Fruit fly (Drosophila melanogaster) whole organism, embryonic: Measurements from ENCODE around the gene CG17068.

ENCODE experiments used
- Bteb2 ChIP-seq: fragments of 200-800 bp; sonication (Bioruptor generic); optimal IDR thresholded peaks from 2 replicates; lab custom pipeline; 2016; ENCODE audit warnings: missing biosample characterization, missing genetic modification characterization
- CG12299 ChIP-seq: fragments of 200-800 bp; sonication (Bioruptor generic); optimal IDR thresholded peaks from 2 replicates; lab custom pipeline; 2018; ENCODE audit warnings: missing biosample characterization, mild to moderate bottlenecking, missing genetic modification characterization
- CG16779 ChIP-seq: fragments of 200-800 bp; sonication (Bioruptor generic); IDR thresholded peaks from 2 replicates; pipeline ENCODE4 v1.3.6; 2022; ENCODE audit warnings: missing biosample characterization, missing genetic modification characterization
- CG30403 ChIP-seq: fragments of 200-800 bp; sonication (Bioruptor generic); optimal IDR thresholded peaks from 3 replicates; lab custom pipeline; 2016; ENCODE audit warnings: missing biosample characterization, missing genetic modification characterization
- CG3065 ChIP-seq: fragments of 200-800 bp; sonication (Bioruptor generic); optimal IDR thresholded peaks from 2 replicates; lab custom pipeline; 2016; ENCODE audit warnings: missing biosample characterization, missing genetic modification characterization
- CG31365 ChIP-seq: fragments of 200-800 bp; sonication (Bioruptor generic); optimal IDR thresholded peaks from 2 replicates; lab custom pipeline; 2018; ENCODE audit warnings: missing biosample characterization, mild to moderate bottlenecking, missing genetic modification characterization
- CG3407 ChIP-seq: fragments of 200-800 bp; sonication (Bioruptor generic); optimal IDR thresholded peaks from 2 replicates; lab custom pipeline; 2018; ENCODE audit warnings: missing biosample characterization, mild to moderate bottlenecking, missing genetic modification characterization
- CG34224 ChIP-seq: fragments of 200-800 bp; sonication (Bioruptor generic); IDR thresholded peaks from 3 replicates; pipeline ENCODE4 v1.3.6; 2022; ENCODE audit warnings: missing biosample characterization, missing genetic modification characterization; ENCODE audit not compliant: partially characterized antibody
- CG34422 ChIP-seq: fragments of 200-800 bp; sonication (Bioruptor generic); IDR thresholded peaks from 3 replicates; pipeline ENCODE4 v1.3.6; 2022; ENCODE audit warnings: missing biosample characterization, missing genetic modification characterization
- CG4820 ChIP-seq: fragments of 200-800 bp; sonication (Bioruptor generic); optimal IDR thresholded peaks from 3 replicates; lab custom pipeline; 2016; ENCODE audit warnings: missing biosample characterization, missing genetic modification characterization
- CG6813 ChIP-seq: fragments of 200-800 bp; sonication (Bioruptor generic); optimal IDR thresholded peaks from 2 replicates; lab custom pipeline; 2017; ENCODE audit warnings: missing biosample characterization, missing genetic modification characterization, mild to moderate bottlenecking, moderate library complexity, missing genetic modification reagents
- CG8290 ChIP-seq, 3 experiments: fragments of 200-800 bp; sonication (Bioruptor generic); optimal IDR thresholded peaks; 2 replicates each; lab custom pipeline; 2016 to 2019; ENCODE audit warnings: missing biosample characterization in 3 of 3, missing genetic modification characterization in 3 of 3, mild to moderate bottlenecking in 2 of 3, moderate library complexity in 1 of 3
- CG8478 ChIP-seq: fragments of >200 bp; optimal IDR thresholded peaks from 2 replicates; lab custom pipeline; 2018
- Dfd ChIP-seq, 2 experiments: fragments of >200 bp; optimal IDR thresholded peaks; 2 replicates each; lab custom pipeline; 2017; ENCODE audit warnings: missing biosample characterization in 2 of 2, missing genetic modification characterization in 2 of 2
- Dip2 ChIP-seq: fragments of 200-800 bp; sonication (Bioruptor generic); IDR thresholded peaks from 2 replicates; pipeline ENCODE4 v1.3.6; 2022; ENCODE audit warnings: missing biosample characterization, missing genetic modification characterization
- Dref ChIP-seq: fragments of 200-800 bp; sonication (Bioruptor generic); IDR thresholded peaks from 2 replicates; pipeline ENCODE4 v1.3.6; 2022; ENCODE audit warnings: missing biosample characterization, missing genetic modification characterization
- Hr78 ChIP-seq, 2 experiments: fragments of 200-800 bp in 1 of 2; fragments of >200 bp in 1 of 2; sonication (Bioruptor generic) in 1 of 2; optimal IDR thresholded peaks; 2 replicates each; lab custom pipeline; 2017 to 2019; ENCODE audit warnings: missing biosample characterization in 2 of 2, missing genetic modification characterization in 2 of 2, mild to moderate bottlenecking in 1 of 2, moderate library complexity in 1 of 2
- MESR4 ChIP-seq: fragments of 200-800 bp; sonication (Bioruptor generic); optimal IDR thresholded peaks from 2 replicates; lab custom pipeline; 2018; ENCODE audit warnings: missing biosample characterization, mild to moderate bottlenecking, missing genetic modification characterization, moderate library complexity
- NC2β ChIP-seq: fragments of 200-800 bp; sonication (Bioruptor generic); optimal IDR thresholded peaks from 2 replicates; lab custom pipeline; 2016; ENCODE audit warnings: missing biosample characterization, missing genetic modification characterization
- abd-A ChIP-seq: fragments of 200-800 bp; sonication (Bioruptor generic); optimal IDR thresholded peaks from 3 replicates; lab custom pipeline; 2019; ENCODE audit warnings: missing biosample characterization, mild to moderate bottlenecking, missing genetic modification characterization, moderate library complexity
- bbx ChIP-seq: fragments of 200-800 bp; sonication (Bioruptor generic); IDR thresholded peaks from 2 replicates; pipeline ENCODE4 v1.3.6; 2022; ENCODE audit warnings: missing biosample characterization, missing genetic modification characterization; ENCODE audit not compliant: partially characterized antibody
- cg ChIP-seq: fragments of 200-800 bp; sonication (Bioruptor generic); optimal IDR thresholded peaks from 3 replicates; lab custom pipeline; 2019; ENCODE audit warnings: missing biosample characterization, mild to moderate bottlenecking, missing genetic modification characterization, moderate library complexity
- chinmo ChIP-seq: fragments of 200-800 bp; sonication (Bioruptor generic); IDR thresholded peaks from 4 replicates; pipeline ENCODE4 v1.3.6; 2022; ENCODE audit warnings: missing biosample characterization, missing genetic modification characterization; ENCODE audit not compliant: partially characterized antibody
- chn ChIP-seq: fragments of 200-800 bp; sonication (Bioruptor generic); optimal IDR thresholded peaks from 2 replicates; lab custom pipeline; 2016; ENCODE audit warnings: missing biosample characterization, missing genetic modification characterization
- crc ChIP-seq: fragments of 200-800 bp; sonication (Bioruptor generic); optimal IDR thresholded peaks from 2 replicates; lab custom pipeline; 2016; ENCODE audit warnings: missing biosample characterization, missing genetic modification characterization
- crol ChIP-seq: fragments of 200-800 bp; sonication (Bioruptor generic); IDR thresholded peaks from 2 replicates; pipeline ENCODE4 v1.3.6; 2022; ENCODE audit warnings: missing biosample characterization, missing genetic modification characterization
- crp ChIP-seq, 2 experiments: fragments of 200-800 bp; sonication (Bioruptor generic); optimal IDR thresholded peaks; 2 replicates in 1 of 2; 3 replicates in 1 of 2; lab custom pipeline; 2017; ENCODE audit warnings: missing biosample characterization in 2 of 2, missing genetic modification characterization in 2 of 2, mild to moderate bottlenecking in 1 of 2, moderate library complexity in 1 of 2
- gfzf ChIP-seq: fragments of 200-800 bp; sonication (Bioruptor generic); optimal IDR thresholded peaks from 2 replicates; lab custom pipeline; 2016; ENCODE audit warnings: missing biosample characterization, mild to moderate bottlenecking, missing genetic modification characterization, moderate library complexity
- kay ChIP-seq: fragments of 200-800 bp; sonication (Bioruptor generic); optimal IDR thresholded peaks from 2 replicates; lab custom pipeline; 2016; ENCODE audit warnings: missing biosample characterization, missing genetic modification characterization
- klu ChIP-seq: fragments of 200-800 bp; sonication (Bioruptor generic); IDR thresholded peaks from 2 replicates; pipeline ENCODE4 v1.3.6; 2022; ENCODE audit warnings: missing biosample characterization, missing genetic modification characterization
- lbe ChIP-seq: fragments of 200-800 bp; sonication (Bioruptor generic); optimal IDR thresholded peaks from 2 replicates; lab custom pipeline; 2016; ENCODE audit warnings: missing biosample characterization, mild to moderate bottlenecking, missing genetic modification characterization
- nau ChIP-seq: fragments of 200-800 bp; sonication (Bioruptor generic); optimal IDR thresholded peaks from 3 replicates; lab custom pipeline; 2017; ENCODE audit warnings: missing biosample characterization, mild to moderate bottlenecking, missing genetic modification characterization, missing genetic modification reagents
- oc ChIP-seq: fragments of 200-800 bp; sonication (Bioruptor generic); optimal IDR thresholded peaks from 2 replicates; lab custom pipeline; 2018; ENCODE audit warnings: missing biosample characterization, mild to moderate bottlenecking, missing genetic modification characterization, moderate library complexity
- pros ChIP-seq: fragments of 200-800 bp; sonication (Bioruptor generic); optimal IDR thresholded peaks from 3 replicates; lab custom pipeline; 2019; ENCODE audit warnings: missing biosample characterization, mild to moderate bottlenecking, missing genetic modification characterization, moderate library complexity
- sd ChIP-seq: fragments of 200-800 bp; sonication (Bioruptor generic); optimal IDR thresholded peaks from 3 replicates; lab custom pipeline; 2018; ENCODE audit warnings: missing biosample characterization, mild to moderate bottlenecking, missing genetic modification characterization, moderate library complexity
- sens ChIP-seq: fragments of 200-800 bp; sonication (Bioruptor generic); peaks from one replicate; lab custom pipeline; 2016; ENCODE audit warnings: missing biosample characterization, missing genetic modification characterization
- stwl ChIP-seq: fragments of 200-800 bp; sonication (Bioruptor generic); optimal IDR thresholded peaks from 3 replicates; lab custom pipeline; 2018; ENCODE audit warnings: missing biosample characterization, mild to moderate bottlenecking, missing genetic modification characterization, moderate library complexity
- sug ChIP-seq: fragments of 200-800 bp; optimal IDR thresholded peaks from 2 replicates; lab custom pipeline; 2019; ENCODE audit warnings: missing biosample characterization, mild to moderate bottlenecking, missing genetic modification characterization, moderate library complexity
- tna ChIP-seq: fragments of 200-800 bp; sonication (Bioruptor generic); IDR thresholded peaks from 2 replicates; pipeline ENCODE4 v1.3.6; 2022; ENCODE audit warnings: missing biosample characterization, missing genetic modification characterization; ENCODE audit not compliant: partially characterized antibody

Gene CG17068

DNA sequence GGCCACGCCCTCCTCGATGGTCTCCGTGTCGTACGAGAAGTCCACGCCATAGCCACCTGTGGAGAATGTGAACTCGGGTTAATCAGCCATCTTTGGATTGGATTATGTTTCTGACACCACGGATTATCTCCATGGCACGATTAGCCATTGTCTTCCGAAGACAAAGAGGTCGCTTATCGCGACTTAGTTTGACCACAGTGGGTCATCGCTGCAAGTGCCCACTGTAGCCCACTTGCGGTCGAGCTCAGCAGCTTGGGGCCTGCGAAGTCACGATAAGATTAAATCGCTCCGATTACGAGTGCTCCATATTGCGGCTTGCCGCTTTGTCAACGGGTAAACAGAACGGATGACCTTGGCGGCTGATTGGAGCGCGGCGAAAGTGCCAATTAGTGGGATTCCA is 5.1 kb upstream of the CG17068 start (continued):
- no peak for TF ChIP-seq CG34422 (GFP tag; lab: Robert Waterston, UW)
- no peak for TF ChIP-seq CG12299 (tag; lab: Kevin White, UChicago)
- no peak for TF ChIP-seq NC2β
- TF ChIP-seq sug (tag; lab: Kevin White, UChicago): peak; percentile 20
- no peak for TF ChIP-seq CG3407 (GFP tag; lab: Kevin White, UChicago)
- TF ChIP-seq CG6813 (GFP tag; lab: Kevin White, UChicago): no peak
- TF ChIP-seq Bteb2 (GFP tag; lab: Kevin White, UChicago): no peak
- no peak for TF ChIP-seq nau (GFP tag; lab: Kevin White, UChicago)
- no peak for TF ChIP-seq kay (GFP tag; lab: Kevin White, UChicago)
- no peak for TF ChIP-seq oc (tag; lab: Kevin White, UChicago)
- no peak for TF ChIP-seq crc (GFP tag; lab: Kevin White, UChicago)
- TF ChIP-seq, all 482 proteins: peak for 3

DNA sequence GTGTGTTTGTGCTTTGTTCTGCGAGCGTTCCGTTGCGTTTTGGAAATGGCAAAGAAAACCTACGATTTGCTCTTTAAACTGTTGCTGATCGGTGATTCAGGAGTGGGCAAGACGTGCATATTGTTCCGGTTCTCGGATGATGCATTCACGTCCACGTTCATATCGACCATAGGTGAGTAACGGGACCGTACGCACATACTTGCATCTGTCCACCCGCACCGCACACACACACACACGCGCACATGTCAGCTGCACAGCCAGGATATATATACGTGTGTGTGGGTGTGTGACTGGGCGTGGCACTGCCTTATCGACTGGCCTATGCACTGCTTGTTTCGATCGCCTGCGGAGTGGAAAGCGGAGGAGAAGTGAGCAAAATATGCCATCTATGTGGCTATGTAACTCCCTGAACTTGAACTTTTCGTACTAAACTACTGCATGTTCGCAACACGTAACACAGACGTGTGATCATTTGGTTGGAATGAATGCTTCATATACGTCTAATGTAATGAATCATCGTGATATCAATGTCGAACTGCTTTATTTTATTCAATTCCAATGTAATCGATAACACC is 780 bp upstream of the CG17068 start:
- TF ChIP-seq crp (GFP tag; optimal IDR thresholded peaks at IDR 0.05; lab: Kevin White, UChicago) (peak in 1 of 2 experiments; percentile 36), abd-A (tag; lab: Kevin White, UChicago) (no peak), Dip2 (GFP tag; lab: Robert Waterston, UW) (no peak), Dref (0 out of 2 replicates have a peak, but pooled peaks have one; percentile 42), chn (no peak), Dfd (GFP tag; optimal IDR thresholded peaks at IDR 0.05; lab: Kevin White, UChicago) (peak in 1 of 2 experiments; percentile 74), MESR4 (peak; percentile 39), crol (GFP tag; lab: Robert Waterston, UW) (0 out of 2 replicates have a peak, but pooled peaks have one; percentile 30), pros (GFP tag; lab: Kevin White, UChicago) (no peak), CG4820 (GFP tag; lab: Kevin White, UChicago) (no peak), CG8290 (GFP tag; optimal IDR thresholded peaks at IDR 0.05; lab: Kevin White, UChicago) (peak; percentile 53), CG8290 (tag; optimal IDR thresholded peaks at IDR 0.05; lab: Kevin White, UChicago) (peak; percentile 30 to 33), lbe (GFP tag; lab: Kevin White, UChicago) (no peak), chinmo (GFP tag; lab: Robert Waterston, UW) (0 out of 4 replicates have a peak, but pooled peaks have one; percentile 21), kay (GFP tag; lab: Kevin White, UChicago) (peak; percentile 79), CG31365 (tag; lab: Kevin White, UChicago) (peak; percentile 94), CG30403 (no peak), sens (GFP tag; lab: Kevin White, UChicago) (peak; percentile 63), gfzf (GFP tag; lab: Kevin White, UChicago) (no peak), CG34224 (GFP tag; lab: Robert Waterston, UW) (no peak), Hr78 (GFP tag; optimal IDR thresholded peaks at IDR 0.05; lab: Kevin White, UChicago) (no peak), bbx (0 out of 2 replicates have a peak, but pooled peaks have one; percentile 6), CG8478 (peak; percentile 89), stwl (tag; lab: Kevin White, UChicago) (peak; percentile 33), CG3065 (GFP tag; lab: Kevin White, UChicago) (peak; percentile 82), tna (GFP tag; lab: Robert Waterston, UW) (no peak), cg (GFP tag; lab: Kevin White, UChicago) (peak; percentile 82), sd (tag; lab: Kevin White, UChicago) (peak; percentile 58), klu (GFP tag; lab: Robert Waterston, UW) (no peak), CG16779 (GFP tag; lab: Robert Waterston, UW) (no peak)
